Fruit fly (Drosophila melanogaster) whole organism, adult: ENCODE data around the gene Gmd.

Experiments used
- CG11617 ChIP-seq: fragments of 200-800 bp; sonication (Bioruptor generic); optimal IDR thresholded peaks from 2 replicates; lab custom pipeline; 2017; ENCODE audit warnings: mild to moderate bottlenecking, missing biosample characterization, missing genetic modification reagents, missing genetic modification characterization
- CG12768 ChIP-seq: fragments of 200-800 bp; sonication (Bioruptor generic); optimal IDR thresholded peaks from 2 replicates; lab custom pipeline; 2017; ENCODE audit warnings: missing biosample characterization, missing genetic modification characterization, mild to moderate bottlenecking, moderate library complexity, missing genetic modification reagents
- CG14711 ChIP-seq: fragments of 200-800 bp; sonication (Bioruptor generic); optimal IDR thresholded peaks from 2 replicates; lab custom pipeline; 2018; ENCODE audit warnings: missing biosample characterization, mild to moderate bottlenecking, missing genetic modification characterization, moderate library complexity
- CG1620 ChIP-seq: fragments of 200-800 bp; sonication (Bioruptor generic); optimal IDR thresholded peaks from 2 replicates; lab custom pipeline; 2016; ENCODE audit warnings: missing biosample characterization, missing genetic modification characterization
- CG33017 ChIP-seq: fragments of 200-800 bp; sonication (Bioruptor generic); optimal IDR thresholded peaks from 2 replicates; lab custom pipeline; 2018; ENCODE audit warnings: missing biosample characterization, mild to moderate bottlenecking, missing genetic modification characterization, moderate library complexity
- CG5204 ChIP-seq: fragments of 200-800 bp; sonication (Bioruptor generic); optimal IDR thresholded peaks from 2 replicates; lab custom pipeline; 2016; ENCODE audit warnings: missing biosample characterization, missing genetic modification characterization
- CG7045 ChIP-seq: fragments of 200-800 bp; sonication (Bioruptor generic); optimal IDR thresholded peaks from 2 replicates; lab custom pipeline; 2017; ENCODE audit warnings: missing biosample characterization, mild to moderate bottlenecking, missing genetic modification characterization
- CG7101 ChIP-seq: fragments of 200-800 bp; sonication (Bioruptor generic); optimal IDR thresholded peaks from 2 replicates; lab custom pipeline; 2018; ENCODE audit warnings: missing biosample characterization, mild to moderate bottlenecking, missing genetic modification characterization, moderate library complexity
- Clk ChIP-seq: fragments of 200-800 bp; sonication (Bioruptor generic); optimal IDR thresholded peaks from 2 replicates; lab custom pipeline; 2017; ENCODE audit warnings: missing biosample characterization, missing genetic modification characterization
- Crg-1 ChIP-seq: fragments of 200-800 bp; sonication (Bioruptor generic); optimal IDR thresholded peaks from 2 replicates; lab custom pipeline; 2016; ENCODE audit warnings: missing biosample characterization, missing genetic modification characterization
- Hr96 ChIP-seq: fragments of 200-800 bp; sonication (Bioruptor generic); optimal IDR thresholded peaks from 2 replicates; lab custom pipeline; 2016; ENCODE audit warnings: missing biosample characterization, missing genetic modification characterization
- Mnt ChIP-seq: fragments of 200-800 bp; sonication (Bioruptor generic); optimal IDR thresholded peaks from 2 replicates; lab custom pipeline; 2016; ENCODE audit warnings: missing biosample characterization, mild to moderate bottlenecking, missing genetic modification characterization
- bab1 ChIP-seq: fragments of 200-800 bp; sonication (Bioruptor generic); optimal IDR thresholded peaks from 3 replicates; lab custom pipeline; 2019; ENCODE audit warnings: missing biosample characterization, mild to moderate bottlenecking, missing genetic modification characterization, moderate library complexity
- cic ChIP-seq: fragments of 200-800 bp; sonication (Bioruptor generic); optimal IDR thresholded peaks from 2 replicates; lab custom pipeline; 2017; ENCODE audit warnings: missing biosample characterization, mild to moderate bottlenecking, missing genetic modification characterization, moderate library complexity
- cnc ChIP-seq, 2 experiments: fragments of >200 bp; optimal IDR thresholded peaks; 2 replicates each; lab custom pipeline; 2017
- kay ChIP-seq: fragments of 200-800 bp; sonication (Bioruptor generic); peaks from one replicate; lab custom pipeline; 2016; ENCODE audit warnings: missing biosample characterization, missing genetic modification characterization, borderline replicate concordance
- ovo ChIP-seq: fragments of 200-800 bp; sonication (Bioruptor generic); optimal IDR thresholded peaks from 2 replicates; lab custom pipeline; 2016; ENCODE audit warnings: missing biosample characterization, missing genetic modification characterization
- pad ChIP-seq: fragments of 200-800 bp; sonication (Bioruptor generic); optimal IDR thresholded peaks from 3 replicates; lab custom pipeline; 2017; ENCODE audit warnings: missing biosample characterization, missing genetic modification characterization, mild to moderate bottlenecking, moderate library complexity, missing genetic modification reagents
- tj ChIP-seq: fragments of 200-800 bp; sonication (Bioruptor generic); optimal IDR thresholded peaks from 3 replicates; lab custom pipeline; 2017; ENCODE audit warnings: missing biosample characterization, mild to moderate bottlenecking, missing genetic modification characterization, moderate library complexity
- toe ChIP-seq: fragments of 200-800 bp; sonication (Bioruptor generic); optimal IDR thresholded peaks from 2 replicates; lab custom pipeline; 2016; ENCODE audit warnings: missing biosample characterization, missing genetic modification characterization

Gene Gmd

dm6 chr2L:5003670-5004453 lies 27.0 kb upstream of the Gmd start:
- no peak for TF ChIP-seq tj

dm6 chr2L:5002711-5003402 lies 26.0 kb upstream of the Gmd start:
- TF ChIP-seq pad (GFP tag; lab: Kevin White, UChicago) (peak; percentile 39), CG7101 (peak; percentile 76), Mnt (GFP tag; lab: Kevin White, UChicago) (peak; percentile 32), tj (peak; percentile 64), cnc (optimal IDR thresholded peaks at IDR 0.05; lab: Kevin White, UChicago) (no peak), CG14711 (tag; lab: Kevin White, UChicago) (peak; percentile 52), CG11617 (GFP tag; lab: Kevin White, UChicago) (peak; percentile 54), bab1 (GFP tag; lab: Kevin White, UChicago) (peak; percentile 10), kay (GFP tag; lab: Kevin White, UChicago) (peak; percentile 97), Crg-1 (GFP tag; lab: Kevin White, UChicago) (peak; percentile 29), CG7045 (GFP tag; lab: Kevin White, UChicago) (peak; percentile 74), toe (peak; percentile 25), CG1620 (GFP tag; lab: Kevin White, UChicago) (no peak), ovo (GFP tag; lab: Kevin White, UChicago) (no peak), Clk (GFP tag; lab: Kevin White, UChicago) (peak; percentile 13), cic (peak; percentile 70), CG33017 (tag; lab: Kevin White, UChicago) (peak; percentile 85), Hr96 (peak; percentile 36), CG12768 (GFP tag; lab: Kevin White, UChicago) (peak; percentile 82), CG5204 (GFP tag; lab: Kevin White, UChicago) (peak; percentile 7)

dm6 chr2L:5002031-5002430 lies 25.2 kb upstream of the Gmd start:
- TF ChIP-seq CG11617 (GFP tag; lab: Kevin White, UChicago): no peak
- no peak for TF ChIP-seq CG14711 (tag; lab: Kevin White, UChicago)
- no peak for TF ChIP-seq pad (GFP tag; lab: Kevin White, UChicago)
- TF ChIP-seq toe: no peak
- no peak for TF ChIP-seq bab1 (GFP tag; lab: Kevin White, UChicago)
- TF ChIP-seq cnc (optimal IDR thresholded peaks at IDR 0.05; lab: Kevin White, UChicago): no peak

dm6 chr2L:5001582-5001929 lies 24.7 kb upstream of the Gmd start:
- TF ChIP-seq kay (GFP tag; lab: Kevin White, UChicago) (peak; percentile 41), CG7101 (no peak)

- TF ChIP-seq toe (no peak), cnc (optimal IDR thresholded peaks at IDR 0.05; lab: Kevin White, UChicago) (no peak), kay (GFP tag; lab: Kevin White, UChicago) (peak; percentile 33), CG12768 (GFP tag; lab: Kevin White, UChicago) (peak; percentile 11), Mnt (GFP tag; lab: Kevin White, UChicago) (no peak), CG7101 (no peak), CG5204 (GFP tag; lab: Kevin White, UChicago) (no peak), ovo (GFP tag; lab: Kevin White, UChicago) (no peak), CG14711 (tag; lab: Kevin White, UChicago) (peak; percentile 35), pad (GFP tag; lab: Kevin White, UChicago) (peak; percentile 97), cic (peak; percentile 72), tj (peak; percentile 68), Hr96 (no peak), bab1 (GFP tag; lab: Kevin White, UChicago) (no peak), CG7045 (GFP tag; lab: Kevin White, UChicago) (no peak), CG33017 (tag; lab: Kevin White, UChicago) (no peak), Crg-1 (GFP tag; lab: Kevin White, UChicago) (no peak), CG1620 (GFP tag; lab: Kevin White, UChicago) (no peak), CG11617 (GFP tag; lab: Kevin White, UChicago) (no peak), Clk (GFP tag; lab: Kevin White, UChicago) (no peak)
These were observed 24.2 kb upstream of the Gmd start for dm6 chr2L:5000919-5001581.

- TF ChIP-seq CG11617 (GFP tag; lab: Kevin White, UChicago): peak; percentile 86
- peak; percentile 80 for TF ChIP-seq toe
- peak; percentile 56 for TF ChIP-seq Clk (GFP tag; lab: Kevin White, UChicago)
- peak; percentile 72 for TF ChIP-seq CG7045 (GFP tag; lab: Kevin White, UChicago)
- peak; percentile 76 for TF ChIP-seq CG14711 (tag; lab: Kevin White, UChicago)
- no peak for TF ChIP-seq cnc (optimal IDR thresholded peaks at IDR 0.05; lab: Kevin White, UChicago)
- peak; percentile 55 for TF ChIP-seq cic
- peak; percentile 65 for TF ChIP-seq Mnt (GFP tag; lab: Kevin White, UChicago)
- TF ChIP-seq CG33017 (tag; lab: Kevin White, UChicago): peak; percentile 95
- TF ChIP-seq bab1 (GFP tag; lab: Kevin White, UChicago): peak; percentile 76
- TF ChIP-seq Crg-1 (GFP tag; lab: Kevin White, UChicago): no peak
- TF ChIP-seq CG7101: peak; percentile 92
- peak; percentile 83 for TF ChIP-seq CG12768 (GFP tag; lab: Kevin White, UChicago)
- peak; percentile 77 for TF ChIP-seq Hr96
- peak; percentile 34 for TF ChIP-seq CG1620 (GFP tag; lab: Kevin White, UChicago)
- peak; percentile 95 for TF ChIP-seq kay (GFP tag; lab: Kevin White, UChicago)
- peak; percentile 18 for TF ChIP-seq pad (GFP tag; lab: Kevin White, UChicago)
- peak; percentile 41 for TF ChIP-seq ovo (GFP tag; lab: Kevin White, UChicago)
- peak; percentile 91 for TF ChIP-seq CG5204 (GFP tag; lab: Kevin White, UChicago)
- peak; percentile 18 for TF ChIP-seq tj
These were observed 23.6 kb upstream of the Gmd start for dm6 chr2L:5000287-5000871.
